Fruit fly (Drosophila melanogaster) whole organism, embryonic: Measurements from ENCODE around the gene CG3604.
A peak's percentile ranks its signal among the peaks of the same experiment; 100 is the strongest.

Source experiments
- B-H1 ChIP-seq: fragments of 200-800 bp; sonication (Bioruptor generic); IDR thresholded peaks from 3 replicates; pipeline ENCODE4 v1.3.6; 2022; ENCODE audit warnings: missing biosample characterization, missing genetic modification characterization
- Bdp1 ChIP-seq: fragments of 200-800 bp; sonication (Bioruptor generic); optimal IDR thresholded peaks from 3 replicates; lab custom pipeline; 2016; ENCODE audit warnings: missing biosample characterization, missing genetic modification characterization
- CG11695 ChIP-seq: fragments of 200-800 bp; sonication (Bioruptor generic); IDR thresholded peaks from 3 replicates; pipeline ENCODE4 v1.3.6; 2022; ENCODE audit warnings: missing biosample characterization, missing genetic modification characterization
- CG14965 ChIP-seq: fragments of 200-800 bp; sonication (Bioruptor generic); optimal IDR thresholded peaks from 2 replicates; lab custom pipeline; 2016; ENCODE audit warnings: missing biosample characterization, missing genetic modification characterization, borderline replicate concordance
- CG1647 ChIP-seq: fragments of 200-800 bp; sonication (Bioruptor generic); optimal IDR thresholded peaks from 3 replicates; lab custom pipeline; 2016; ENCODE audit warnings: missing biosample characterization, missing genetic modification characterization
- CG17912 ChIP-seq: fragments of 200-800 bp; sonication (Bioruptor generic); optimal IDR thresholded peaks from 2 replicates; lab custom pipeline; 2018; ENCODE audit warnings: missing biosample characterization, mild to moderate bottlenecking, missing genetic modification characterization
- CG31224 ChIP-seq: fragments of 200-800 bp; sonication (Bioruptor generic); IDR thresholded peaks from 2 replicates; pipeline ENCODE4 v1.3.6; 2022; ENCODE audit warnings: missing biosample characterization, missing genetic modification characterization
- CG31441 ChIP-seq: fragments of 200-800 bp; sonication (Bioruptor generic); IDR thresholded peaks from 2 replicates; pipeline ENCODE4 v1.3.6; 2022; ENCODE audit warnings: missing biosample characterization, missing genetic modification characterization
- CG33557 ChIP-seq: fragments of 200-800 bp; sonication (Bioruptor generic); optimal IDR thresholded peaks from 2 replicates; lab custom pipeline; 2019; ENCODE audit warnings: missing biosample characterization, mild to moderate bottlenecking, missing genetic modification characterization, moderate library complexity
- CG34224 ChIP-seq: fragments of 200-800 bp; sonication (Bioruptor generic); IDR thresholded peaks from 3 replicates; pipeline ENCODE4 v1.3.6; 2022; ENCODE audit warnings: missing biosample characterization, missing genetic modification characterization; ENCODE audit not compliant: partially characterized antibody
- CG4404 ChIP-seq: fragments of 200-800 bp; sonication (Bioruptor generic); IDR thresholded peaks from 2 replicates; pipeline ENCODE4 v1.3.6; 2022; ENCODE audit warnings: missing biosample characterization, missing genetic modification characterization
- CG4820 ChIP-seq: fragments of 200-800 bp; sonication (Bioruptor generic); optimal IDR thresholded peaks from 3 replicates; lab custom pipeline; 2016; ENCODE audit warnings: missing biosample characterization, missing genetic modification characterization
- CG6272 ChIP-seq: fragments of 200-800 bp; sonication (Bioruptor generic); IDR thresholded peaks from 2 replicates; pipeline ENCODE4 v1.3.6; 2022; ENCODE audit warnings: missing biosample characterization, missing genetic modification characterization
- CG6683 ChIP-seq: fragments of 200-800 bp; sonication (Bioruptor generic); optimal IDR thresholded peaks from 2 replicates; lab custom pipeline; 2017; ENCODE audit warnings: missing biosample characterization, mild to moderate bottlenecking, missing genetic modification characterization, missing genetic modification reagents
- CG8388 ChIP-seq: fragments of 200-800 bp; sonication (Bioruptor generic); optimal IDR thresholded peaks from 2 replicates; lab custom pipeline; 2019; ENCODE audit warnings: missing biosample characterization, mild to moderate bottlenecking, missing genetic modification characterization, moderate library complexity
- CG8478 ChIP-seq: fragments of >200 bp; optimal IDR thresholded peaks from 2 replicates; lab custom pipeline; 2018
- CG9876 ChIP-seq: fragments of 200-800 bp; sonication (Bioruptor generic); optimal IDR thresholded peaks from 2 replicates; lab custom pipeline; 2016; ENCODE audit warnings: missing biosample characterization, missing genetic modification characterization
- CG9932 ChIP-seq: fragments of 200-800 bp; sonication (Bioruptor generic); IDR thresholded peaks from 2 replicates; pipeline ENCODE4 v1.3.6; 2022; ENCODE audit warnings: missing biosample characterization, missing genetic modification characterization
- Dp ChIP-seq: fragments of 200-800 bp; sonication (Bioruptor generic); optimal IDR thresholded peaks from 2 replicates; lab custom pipeline; 2018; ENCODE audit warnings: missing biosample characterization, mild to moderate bottlenecking, missing genetic modification characterization, moderate library complexity
- Drgx ChIP-seq: fragments of 200-800 bp; sonication (Bioruptor generic); IDR thresholded peaks from 2 replicates; pipeline ENCODE4 v1.3.6; 2022; ENCODE audit warnings: missing biosample characterization, missing genetic modification characterization
- E2f2 ChIP-seq: fragments of 200-800 bp; sonication (Bioruptor generic); IDR thresholded peaks from 2 replicates; pipeline ENCODE4 v1.3.6; 2022; ENCODE audit warnings: missing biosample characterization, missing genetic modification characterization
- Jarid2 ChIP-seq: fragments of 200-800 bp; sonication (Bioruptor generic); optimal IDR thresholded peaks from 3 replicates; lab custom pipeline; 2017; ENCODE audit warnings: mild to moderate bottlenecking, missing biosample characterization, missing genetic modification reagents, missing genetic modification characterization
- MTF-1 ChIP-seq: fragments of 200-800 bp; sonication (Bioruptor generic); optimal IDR thresholded peaks from 2 replicates; lab custom pipeline; 2018; ENCODE audit warnings: missing biosample characterization, mild to moderate bottlenecking, missing genetic modification characterization, borderline replicate concordance
- PHDP ChIP-seq: fragments of 200-800 bp; sonication (Bioruptor generic); optimal IDR thresholded peaks from 3 replicates; lab custom pipeline; 2018; ENCODE audit warnings: missing biosample characterization, mild to moderate bottlenecking, missing genetic modification characterization, moderate library complexity
- Sry-δ ChIP-seq: fragments of 200-800 bp; sonication (Bioruptor generic); optimal IDR thresholded peaks from 2 replicates; lab custom pipeline; 2016; ENCODE audit warnings: missing biosample characterization, missing genetic modification characterization
- Xbp1 ChIP-seq: fragments of 200-800 bp; sonication (Bioruptor generic); optimal IDR thresholded peaks from 3 replicates; lab custom pipeline; 2016; ENCODE audit warnings: missing biosample characterization, mild to moderate bottlenecking, missing genetic modification characterization
- bbx ChIP-seq: fragments of 200-800 bp; sonication (Bioruptor generic); IDR thresholded peaks from 2 replicates; pipeline ENCODE4 v1.3.6; 2022; ENCODE audit warnings: missing biosample characterization, missing genetic modification characterization; ENCODE audit not compliant: partially characterized antibody
- bigmax ChIP-seq: fragments of 200-800 bp; sonication (Bioruptor generic); optimal IDR thresholded peaks from 2 replicates; lab custom pipeline; 2018; ENCODE audit warnings: missing biosample characterization, mild to moderate bottlenecking, missing genetic modification characterization
- ci ChIP-seq: fragments of 200-800 bp; sonication (Bioruptor generic); IDR thresholded peaks from 3 replicates; pipeline ENCODE4 v1.3.6; 2022; ENCODE audit warnings: missing biosample characterization, missing genetic modification characterization
- crol ChIP-seq: fragments of 200-800 bp; sonication (Bioruptor generic); IDR thresholded peaks from 2 replicates; pipeline ENCODE4 v1.3.6; 2022; ENCODE audit warnings: missing biosample characterization, missing genetic modification characterization
- danr ChIP-seq: fragments of 200-800 bp; sonication (Bioruptor generic); IDR thresholded peaks from 2 replicates; pipeline ENCODE4 v1.3.6; 2022; ENCODE audit warnings: missing biosample characterization, missing genetic modification characterization
- ems ChIP-seq: fragments of 200-800 bp; sonication (Bioruptor generic); optimal IDR thresholded peaks from 3 replicates; lab custom pipeline; 2016; ENCODE audit warnings: missing biosample characterization, missing genetic modification characterization
- eve ChIP-seq, 2 experiments: fragments of >200 bp; optimal IDR thresholded peaks; 2 replicates each; lab custom pipeline; 2017; ENCODE audit warnings: missing biosample characterization in 2 of 2, missing genetic modification characterization in 2 of 2
- ftz-f1 ChIP-seq: fragments of 200-800 bp; sonication (Bioruptor generic); optimal IDR thresholded peaks from 2 replicates; lab custom pipeline; 2016; ENCODE audit warnings: missing biosample characterization, missing genetic modification characterization
- gsb ChIP-seq: fragments of 200-800 bp; sonication (Bioruptor generic); IDR thresholded peaks from 2 replicates; pipeline ENCODE4 v1.3.6; 2022; ENCODE audit warnings: missing biosample characterization, missing genetic modification characterization
- h ChIP-seq: fragments of >200 bp; optimal IDR thresholded peaks from 2 replicates; lab custom pipeline; 2017
- lab ChIP-seq: fragments of 200-800 bp; sonication (Bioruptor generic); optimal IDR thresholded peaks from 3 replicates; lab custom pipeline; 2017; ENCODE audit warnings: missing biosample characterization, missing genetic modification characterization, mild to moderate bottlenecking, moderate library complexity, missing genetic modification reagents
- mam ChIP-seq: fragments of 200-800 bp; sonication (Bioruptor generic); optimal IDR thresholded peaks from 3 replicates; lab custom pipeline; 2016; ENCODE audit warnings: missing biosample characterization, missing genetic modification characterization
- pnt ChIP-seq: fragments of 200-800 bp; sonication (Bioruptor generic); optimal IDR thresholded peaks from 3 replicates; lab custom pipeline; 2016; ENCODE audit warnings: missing biosample characterization, missing genetic modification characterization
- run ChIP-seq: fragments of 200-800 bp; sonication (Bioruptor generic); optimal IDR thresholded peaks from 3 replicates; lab custom pipeline; 2018; ENCODE audit warnings: missing biosample characterization, mild to moderate bottlenecking, missing genetic modification characterization
- seq ChIP-seq: fragments of 200-800 bp; sonication (Bioruptor generic); IDR thresholded peaks from 2 replicates; pipeline ENCODE4 v1.3.6; 2022; ENCODE audit warnings: missing biosample characterization, missing genetic modification characterization
- slbo ChIP-seq: fragments of 200-800 bp; sonication (Bioruptor generic); IDR thresholded peaks from 2 replicates; pipeline ENCODE4 v1.3.6; 2022; ENCODE audit warnings: missing biosample characterization, missing genetic modification characterization
- so ChIP-seq: fragments of 200-800 bp; sonication (Bioruptor generic); IDR thresholded peaks from 3 replicates; pipeline ENCODE4 v1.3.6; 2022; ENCODE audit warnings: missing biosample characterization, missing genetic modification characterization
- sr ChIP-seq: fragments of 200-800 bp; sonication (Bioruptor generic); IDR thresholded peaks from 3 replicates; pipeline ENCODE4 v1.3.6; 2022; ENCODE audit warnings: missing biosample characterization, missing genetic modification characterization
- stc ChIP-seq: fragments of 200-800 bp; sonication (Bioruptor generic); IDR thresholded peaks from 2 replicates; pipeline ENCODE4 v1.3.6; 2022; ENCODE audit warnings: missing biosample characterization, missing genetic modification characterization
- sug ChIP-seq: fragments of 200-800 bp; optimal IDR thresholded peaks from 2 replicates; lab custom pipeline; 2019; ENCODE audit warnings: missing biosample characterization, mild to moderate bottlenecking, missing genetic modification characterization, moderate library complexity
- tgo ChIP-seq: fragments of 200-800 bp; sonication (Bioruptor generic); IDR thresholded peaks from 3 replicates; pipeline ENCODE4 v1.3.6; 2022; ENCODE audit warnings: missing biosample characterization, missing genetic modification characterization
- trem ChIP-seq: fragments of 200-800 bp; optimal IDR thresholded peaks from 3 replicates; lab custom pipeline; 2019; ENCODE audit warnings: missing biosample characterization, mild to moderate bottlenecking, missing genetic modification characterization, moderate library complexity
- unc-4 ChIP-seq: fragments of 200-800 bp; sonication (Bioruptor generic); IDR thresholded peaks from 2 replicates; pipeline ENCODE4 v1.3.6; 2022; ENCODE audit warnings: missing biosample characterization, missing genetic modification characterization; ENCODE audit not compliant: partially characterized antibody
- zfh1 ChIP-seq: fragments of 200-800 bp; sonication (Bioruptor generic); IDR thresholded peaks from 3 replicates; pipeline ENCODE4 v1.3.6; 2022; ENCODE audit warnings: missing biosample characterization, missing genetic modification characterization

The CG3604 gene

DNA sequence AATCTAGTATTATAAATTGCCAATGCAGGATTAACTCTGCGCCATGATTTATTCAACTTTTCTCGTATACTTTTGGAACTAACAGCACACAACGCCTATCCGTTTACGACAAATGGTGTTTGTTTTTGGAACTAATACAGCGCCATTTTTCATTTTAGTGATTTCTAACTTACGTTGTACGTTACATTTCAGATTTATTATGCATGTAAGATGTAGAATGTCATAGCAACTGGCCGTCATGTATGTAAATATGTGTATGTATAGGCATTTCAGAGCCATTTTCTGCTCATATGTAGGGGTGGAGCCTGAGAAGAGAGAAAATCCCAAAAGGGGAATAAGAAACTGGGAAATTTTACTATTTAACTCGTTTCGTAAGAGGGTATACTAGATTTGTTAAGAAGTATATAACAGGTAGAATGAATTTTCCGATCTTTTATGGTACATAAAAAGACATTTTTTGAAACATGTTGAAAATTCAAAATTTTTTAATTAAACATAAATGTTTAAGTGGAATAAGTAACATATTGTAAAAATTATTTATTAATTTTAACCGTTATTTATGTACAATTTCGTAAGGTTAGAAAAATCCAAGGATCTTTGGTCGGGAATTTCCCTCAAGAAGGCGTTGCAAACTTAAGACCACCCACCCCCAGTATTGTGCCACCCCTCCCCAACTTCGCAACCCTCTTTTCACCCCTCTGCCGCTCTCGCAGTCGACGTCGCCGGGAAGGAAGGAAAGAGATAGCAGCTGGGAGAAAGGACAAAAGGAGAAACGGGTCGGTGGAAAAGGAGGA, 40.1 kb downstream of the CG3604 start (continued):
- TF ChIP-seq gsb (GFP tag; lab: Robert Waterston, UW) = no peak
- peak; percentile 31; the same call in 1 of the 3 replicates for TF ChIP-seq B-H1 (GFP tag; lab: Robert Waterston, UW)
- TF ChIP-seq mam (GFP tag; lab: Kevin White, UChicago) = peak; percentile 30
- peak; percentile 19 for TF ChIP-seq Dp (GFP tag; lab: Kevin White, UChicago)
- TF ChIP-seq lab (GFP tag; lab: Kevin White, UChicago) = peak; percentile 65
- no peak for TF ChIP-seq ftz-f1
- peak; percentile 84; the same call in 2 of the 3 replicates for TF ChIP-seq ci (GFP tag; lab: Robert Waterston, UW)
- peak; percentile 84 for TF ChIP-seq crol
- TF ChIP-seq CG9876 = peak; percentile 52
- TF ChIP-seq CG6272 (GFP tag; lab: Robert Waterston, UW) = peak; percentile 55
- no peak for TF ChIP-seq CG34224 (GFP tag; lab: Robert Waterston, UW)
- peak; percentile 66 for TF ChIP-seq CG1647 (GFP tag; lab: Kevin White, UChicago)
- no peak for TF ChIP-seq CG8478
- peak; percentile 62 for TF ChIP-seq pnt (GFP tag; lab: Kevin White, UChicago)
- no peak for TF ChIP-seq CG33557
- TF ChIP-seq PHDP (tag; lab: Kevin White, UChicago) = no peak
- TF ChIP-seq CG6683 (GFP tag; lab: Kevin White, UChicago) = no peak
- peak; percentile 47 for TF ChIP-seq trem (tag; lab: Kevin White, UChicago)
- no peak for TF ChIP-seq danr (GFP tag; lab: Robert Waterston, UW)
- peak; percentile 26 for TF ChIP-seq MTF-1
- no peak; the same call in 2 of the 3 replicates for TF ChIP-seq tgo (GFP tag; lab: Robert Waterston, UW)
- no peak for TF ChIP-seq ems (GFP tag; lab: Kevin White, UChicago)
- peak; percentile 50 for TF ChIP-seq Sry-δ (GFP tag; lab: Kevin White, UChicago)
- TF ChIP-seq Jarid2 (GFP tag; lab: Kevin White, UChicago) = no peak
- TF ChIP-seq CG14965 = no peak
- peak; percentile 81 for TF ChIP-seq Drgx (GFP tag; lab: Robert Waterston, UW)
- peak; percentile 11 for TF ChIP-seq run (tag; lab: Kevin White, UChicago)
- no peak for TF ChIP-seq Bdp1 (GFP tag; lab: Kevin White, UChicago)
- TF ChIP-seq slbo (GFP tag; lab: Robert Waterston, UW) = peak; percentile 52; the same call in 1 of the 2 replicates
- TF ChIP-seq stc (GFP tag; lab: Robert Waterston, UW) = 0 out of 2 replicates have a peak, but pooled peaks have one; percentile 17
- TF ChIP-seq h = no peak
- no peak for TF ChIP-seq eve (GFP tag; optimal IDR thresholded peaks at IDR 0.05; lab: Kevin White, UChicago)
- no peak for TF ChIP-seq CG31224 (GFP tag; lab: Robert Waterston, UW)
- TF ChIP-seq CG11695 (GFP tag; lab: Robert Waterston, UW) = peak; percentile 60; the same call in 1 of the 3 replicates
- peak; percentile 45 for TF ChIP-seq CG17912 (GFP tag; lab: Kevin White, UChicago)
- TF ChIP-seq CG9932 (GFP tag; lab: Robert Waterston, UW) = peak; percentile 63; the same call in 1 of the 2 replicates
- no peak for TF ChIP-seq bigmax (GFP tag; lab: Kevin White, UChicago)
- peak; percentile 43; the same call in 1 of the 2 replicates for TF ChIP-seq unc-4
- TF ChIP-seq E2f2 (GFP tag; lab: Robert Waterston, UW) = peak; percentile 53
- TF ChIP-seq bbx (GFP tag; lab: Robert Waterston, UW) = peak; percentile 81
- no peak for TF ChIP-seq sr (GFP tag; lab: Robert Waterston, UW)
- peak; percentile 73; the same call in 1 of the 2 replicates for TF ChIP-seq seq
- TF ChIP-seq zfh1 (GFP tag; lab: Robert Waterston, UW) = peak; percentile 46; the same call in 2 of the 3 replicates
- TF ChIP-seq Xbp1 = peak; percentile 77
- peak; percentile 2 for TF ChIP-seq CG8388 (GFP tag; lab: Kevin White, UChicago)
- peak; percentile 54 for TF ChIP-seq sug
- TF ChIP-seq CG4404 = no peak
- peak; percentile 51 for TF ChIP-seq CG4820
- TF ChIP-seq CG31441 (GFP tag; lab: Robert Waterston, UW) = peak; percentile 8; the same call in 1 of the 2 replicates
- TF ChIP-seq so = no peak; the same call in 2 of the 3 replicates
